Worm (Caenorhabditis elegans): ENCODE results near the gene sru-1.

Gene sru-1

DNA sequence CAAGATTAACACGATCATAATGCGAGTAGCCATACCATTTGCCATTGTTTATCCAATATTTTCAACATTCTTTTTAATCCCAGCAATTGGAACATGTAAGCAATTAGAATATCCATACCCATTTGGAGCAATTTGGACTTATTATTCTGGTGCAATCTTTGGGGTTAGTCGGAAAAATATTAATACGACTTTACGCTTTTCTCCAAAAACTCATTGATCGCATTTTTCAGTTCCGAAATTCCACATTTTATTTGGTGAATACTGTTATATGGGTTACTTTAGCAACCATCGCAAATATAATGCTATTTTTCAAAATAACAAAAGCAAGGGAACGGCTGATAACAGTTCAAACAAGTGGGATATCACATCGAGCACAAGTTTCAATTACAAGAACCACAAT lies 1.6 kb upstream of the sru-1 start:
- TF ChIP-seq ama-1 (optimal IDR thresholded peaks at IDR 0.05): no peak
- no peak for TF ChIP-seq ceh-2 (tag; optimal IDR thresholded peaks at IDR 0.05)
- TF ChIP-seq pax-1 (tag; optimal IDR thresholded peaks at IDR 0.05): no peak
- TF ChIP-seq sox-2 (GFP tag; IDR thresholded peaks at IDR 0.05): no peak
- no peak for TF ChIP-seq elt-4 (tag; optimal IDR thresholded peaks at IDR 0.05)
- TF ChIP-seq ahr-1 (tag; optimal IDR thresholded peaks at IDR 0.05): no peak
- TF ChIP-seq ceh-9 (tag; optimal IDR thresholded peaks at IDR 0.05): no peak
- TF ChIP-seq pag-3 (tag; optimal IDR thresholded peaks at IDR 0.05; ENCODE audit: borderline replicate concordance): no peak
- no peak for TF ChIP-seq ztf-16 (tag; optimal IDR thresholded peaks at IDR 0.05)
- TF ChIP-seq ets-4 (tag; optimal IDR thresholded peaks at IDR 0.05): no peak
- no peak for TF ChIP-seq npax-4 (tag; optimal IDR thresholded peaks at IDR 0.05)
- TF ChIP-seq lim-6 (tag; optimal IDR thresholded peaks at IDR 0.05): no peak
- TF ChIP-seq che-1 (tag; optimal IDR thresholded peaks at IDR 0.05): no peak
- TF ChIP-seq fkh-6 (tag; optimal IDR thresholded peaks at IDR 0.05): no peak
- no peak for TF ChIP-seq ceh-19 (GFP tag; optimal IDR thresholded peaks at IDR 0.05)

DNA sequence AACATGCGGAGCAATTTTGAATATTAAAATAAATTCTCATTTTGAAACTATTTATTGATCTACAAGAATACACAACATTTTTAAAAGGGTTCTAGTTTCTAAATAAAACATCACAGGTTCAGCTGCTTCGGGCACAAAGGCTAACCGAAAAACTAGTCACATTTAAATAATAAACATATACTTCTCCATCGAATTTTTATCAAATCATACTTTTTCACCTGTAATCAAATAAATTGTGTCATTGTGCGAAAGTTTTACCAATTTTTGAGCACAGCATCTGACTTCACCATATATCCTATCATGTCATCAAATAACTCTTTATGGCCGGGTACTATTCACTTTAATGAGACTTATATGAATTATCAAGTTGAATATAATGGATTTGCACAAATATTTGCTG lies 1.9 kb downstream of the sru-1 start, which contains the start of gene sru-6:
sru-6 (plus strand) TSS at position 301 of the 400 bp plus-strand sequence.
- no peak for TF ChIP-seq pha-4 (tag; optimal IDR thresholded peaks at IDR 0.05)
- TF ChIP-seq hlh-6 (tag; optimal IDR thresholded peaks at IDR 0.05): no peak
- TF ChIP-seq madf-2 (tag; optimal IDR thresholded peaks at IDR 0.05): no peak
- TF ChIP-seq pha-2 (tag; optimal IDR thresholded peaks at IDR 0.05): no peak
- no peak for TF ChIP-seq ceh-22 (tag; optimal IDR thresholded peaks at IDR 0.05)
- no peak for TF ChIP-seq T23F11.4 (GFP tag; optimal IDR thresholded peaks at IDR 0.05)
- no peak for TF ChIP-seq nhr-11 (tag; optimal IDR thresholded peaks at IDR 0.05)
- no peak for TF ChIP-seq fax-1 (tag; optimal IDR thresholded peaks at IDR 0.05)

DNA sequence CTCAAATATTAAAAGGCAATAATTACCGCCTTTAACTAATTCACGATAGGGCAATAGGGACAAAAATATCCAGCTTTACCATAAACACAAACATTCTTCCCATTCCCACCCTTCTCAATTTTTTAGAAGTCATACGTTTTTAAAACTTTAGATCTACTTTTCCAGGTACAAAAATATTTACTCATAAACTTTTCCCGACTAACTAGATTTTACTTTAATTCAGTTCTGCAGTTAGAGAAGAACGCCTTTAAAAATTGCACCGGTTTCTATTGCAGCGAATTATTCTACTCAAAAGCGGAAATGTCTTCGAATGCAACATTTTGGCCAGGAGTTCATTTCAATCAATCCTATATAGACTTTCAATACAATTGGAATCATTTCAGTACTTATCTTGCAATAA lies 7.9 kb downstream of the sru-1 start, which contains the start of gene sru-3:
sru-3 (plus strand) TSS at position 301 of the 400 bp plus-strand sequence.
- TF ChIP-seq pqm-1 (tag; optimal IDR thresholded peaks at IDR 0.05): no peak
- no peak for TF ChIP-seq lim-6 (tag; optimal IDR thresholded peaks at IDR 0.05)
- no peak for TF ChIP-seq ceh-24 (tag; optimal IDR thresholded peaks at IDR 0.05)
- no peak for TF ChIP-seq npax-4 (tag; optimal IDR thresholded peaks at IDR 0.05)
- no peak for TF ChIP-seq ahr-1 (tag; optimal IDR thresholded peaks at IDR 0.05)
- TF ChIP-seq ceh-2 (tag; optimal IDR thresholded peaks at IDR 0.05): no peak
- TF ChIP-seq unc-86 (tag; optimal IDR thresholded peaks at IDR 0.05): no peak
- no peak for TF ChIP-seq unc-3 (GFP tag; conservative IDR thresholded peaks at IDR 0.05)
- TF ChIP-seq unc-3 (tag; optimal IDR thresholded peaks at IDR 0.05): no peak
- TF ChIP-seq T23F11.4 (GFP tag; optimal IDR thresholded peaks at IDR 0.05): no peak
- TF ChIP-seq eyg-1 (tag; optimal IDR thresholded peaks at IDR 0.05): no peak
- TF ChIP-seq ceh-30 (tag; optimal IDR thresholded peaks at IDR 0.05): no peak
- no peak for TF ChIP-seq zip-5 (tag; optimal IDR thresholded peaks at IDR 0.05)
- TF ChIP-seq pax-1 (tag; optimal IDR thresholded peaks at IDR 0.05): no peak
- no peak for TF ChIP-seq sdc-2 (tag; optimal IDR thresholded peaks at IDR 0.05)
- no peak for TF ChIP-seq lin-11 (tag; optimal IDR thresholded peaks at IDR 0.05)
- TF ChIP-seq mec-3 (tag; optimal IDR thresholded peaks at IDR 0.05; ENCODE audit: borderline replicate concordance): no peak
- no peak for TF ChIP-seq fax-1 (tag; optimal IDR thresholded peaks at IDR 0.05)
- TF ChIP-seq ceh-34 (tag; optimal IDR thresholded peaks at IDR 0.05): no peak
- no peak for TF ChIP-seq tbx-7 (tag; optimal IDR thresholded peaks at IDR 0.05)
- no peak for TF ChIP-seq nhr-11 (tag; optimal IDR thresholded peaks at IDR 0.05)

DNA sequence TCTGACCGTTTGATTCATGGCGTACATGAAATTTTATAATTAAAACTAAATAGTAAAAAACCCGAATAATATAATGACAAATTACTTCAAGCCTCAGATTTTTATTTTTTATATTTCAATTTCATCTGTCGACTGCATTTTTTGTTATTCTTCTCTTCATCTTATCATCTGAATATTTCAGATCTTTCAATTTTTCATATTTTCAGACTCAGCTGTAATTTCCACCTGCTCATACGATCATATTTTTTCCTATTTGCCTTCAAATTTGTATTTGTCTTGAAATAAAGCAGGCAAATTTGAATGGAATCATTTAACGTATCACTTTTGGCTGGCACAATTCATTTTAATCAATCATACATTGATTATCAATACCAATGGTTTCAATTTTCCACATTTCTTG lies 9.7 kb downstream of the sru-1 start, which contains the start of gene sru-4:
sru-4 (plus strand) TSS at position 301 of the 400 bp plus-strand sequence.
- TF ChIP-seq ceh-18 (tag; optimal IDR thresholded peaks at IDR 0.05): no peak
- TF ChIP-seq ceh-14 (tag; optimal IDR thresholded peaks at IDR 0.05): no peak
- TF ChIP-seq ceh-24 (tag; optimal IDR thresholded peaks at IDR 0.05): no peak
- TF ChIP-seq sox-2 (GFP tag; IDR thresholded peaks at IDR 0.05): no peak
- no peak for TF ChIP-seq sox-4 (tag; optimal IDR thresholded peaks at IDR 0.05)
- TF ChIP-seq unc-3 (GFP tag; conservative IDR thresholded peaks at IDR 0.05): no peak
- no peak for TF ChIP-seq unc-3 (tag; optimal IDR thresholded peaks at IDR 0.05)
- TF ChIP-seq nhr-11 (tag; optimal IDR thresholded peaks at IDR 0.05): no peak
- TF ChIP-seq madf-2 (tag; optimal IDR thresholded peaks at IDR 0.05): no peak
- TF ChIP-seq fax-1 (tag; optimal IDR thresholded peaks at IDR 0.05): no peak
- TF ChIP-seq fkh-10 (GFP tag; optimal IDR thresholded peaks at IDR 0.05): no peak

Measured in whole organism, late embryonic.